Fruit fly (Drosophila melanogaster): Measurements from ENCODE around the gene CG31360.

dm6 chr3R:17666061-17666796 is 18.7 kb upstream of the CG31360 start:
- TF ChIP-seq rn (GFP tag; IDR thresholded peaks at IDR 0.05) (no peak), CG10348 (GFP tag; IDR thresholded peaks at IDR 0.05) (no peak), D1 (tag; optimal IDR thresholded peaks at IDR 0.05) (no peak), CG13204 (GFP tag; optimal IDR thresholded peaks at IDR 0.05) (no peak), CG9948 (tag; optimal IDR thresholded peaks at IDR 0.05) (no peak)
